Fruit fly (Drosophila melanogaster) whole organism, wandering third instar larva: ENCODE data around the gene CG8132.

ENCODE experiments used
- Abd-B ChIP-seq: fragments of >200 bp; optimal IDR thresholded peaks from 2 replicates; lab custom pipeline; 2017; ENCODE audit warnings: missing biosample characterization, missing genetic modification characterization
- CG32264 ChIP-seq: fragments of 200-800 bp; sonication (Bioruptor generic); optimal IDR thresholded peaks from 2 replicates; lab custom pipeline; 2016; ENCODE audit warnings: missing biosample characterization, missing genetic modification characterization
- CG9705 ChIP-seq: fragments of 200-800 bp; sonication (Bioruptor generic); optimal IDR thresholded peaks from 2 replicates; lab custom pipeline; 2018; ENCODE audit warnings: missing biosample characterization, mild to moderate bottlenecking, missing genetic modification characterization
- CrebA ChIP-seq: fragments of 200-800 bp; sonication (Bioruptor generic); optimal IDR thresholded peaks from 2 replicates; lab custom pipeline; 2016; ENCODE audit warnings: missing biosample characterization, mild to moderate bottlenecking, missing genetic modification characterization, borderline replicate concordance
- Dfd ChIP-seq: fragments of >200 bp; optimal IDR thresholded peaks from 2 replicates; lab custom pipeline; 2017; ENCODE audit warnings: missing biosample characterization, missing genetic modification characterization
- Dif ChIP-seq: fragments of 200-275, 200-300 bp; sonication (Bioruptor generic); optimal IDR thresholded peaks from 2 replicates; lab custom pipeline; 2018; ENCODE audit warnings: missing biosample characterization, missing genetic modification characterization; ENCODE audit not compliant: partially characterized antibody
- GATAd ChIP-seq: sonication (Bioruptor generic); optimal IDR thresholded peaks from 2 replicates; lab custom pipeline; 2016; ENCODE audit warnings: missing biosample characterization, missing genetic modification characterization
- Hnf4 ChIP-seq: fragments of 200-800 bp; sonication (Bioruptor generic); optimal IDR thresholded peaks from 2 replicates; lab custom pipeline; 2016; ENCODE audit warnings: missing biosample characterization, mild to moderate bottlenecking, missing genetic modification characterization
- Hr83 ChIP-seq: fragments of 200-300 bp; sonication (Bioruptor generic); optimal IDR thresholded peaks from 2 replicates; lab custom pipeline; 2016; ENCODE audit warnings: missing biosample characterization, mild to moderate bottlenecking, missing genetic modification characterization, moderate library complexity; ENCODE audit not compliant: poor library complexity, severe bottlenecking
- Jra ChIP-seq: sonication (Bioruptor generic); optimal IDR thresholded peaks from 2 replicates; lab custom pipeline; 2016; ENCODE audit warnings: missing biosample characterization, missing genetic modification characterization
- Myc ChIP-seq: fragments of >200 bp; optimal IDR thresholded peaks from 2 replicates; lab custom pipeline; 2017
- N ChIP-seq: fragments of >200 bp; optimal IDR thresholded peaks from 2 replicates; lab custom pipeline; 2018; ENCODE audit warnings: missing biosample characterization, missing external identifiers, missing genetic modification characterization
- Rel ChIP-seq, 2 experiments: fragments of 200-800 bp; sonication (Bioruptor generic) in 1 of 2; optimal IDR thresholded peaks; 2 replicates in 1 of 2; 3 replicates in 1 of 2; lab custom pipeline; 2016 to 2019; ENCODE audit warnings: mild to moderate bottlenecking in 2 of 2, missing biosample characterization in 2 of 2, missing genetic modification characterization in 2 of 2, moderate library complexity in 1 of 2
- br ChIP-seq: fragments of 200-800 bp; sonication (Bioruptor generic); optimal IDR thresholded peaks from 2 replicates; lab custom pipeline; 2016; ENCODE audit warnings: missing biosample characterization, missing genetic modification characterization
- brk ChIP-seq: fragments of 200-800 bp; sonication (Bioruptor generic); optimal IDR thresholded peaks from 2 replicates; lab custom pipeline; 2016; ENCODE audit warnings: missing biosample characterization, mild to moderate bottlenecking, missing genetic modification characterization
- dmrt93B ChIP-seq: fragments of 200-800 bp; sonication (Bioruptor generic); optimal IDR thresholded peaks from 2 replicates; lab custom pipeline; 2018; ENCODE audit warnings: missing biosample characterization, mild to moderate bottlenecking, missing genetic modification characterization
- dsf ChIP-seq: sonication (Bioruptor generic); optimal IDR thresholded peaks from 2 replicates; lab custom pipeline; 2016; ENCODE audit warnings: missing biosample characterization, missing genetic modification characterization, borderline replicate concordance
- ey ChIP-seq: fragments of 200-800 bp; sonication (Bioruptor generic); optimal IDR thresholded peaks from 2 replicates; lab custom pipeline; 2016; ENCODE audit warnings: missing biosample characterization, missing genetic modification characterization
- foxo ChIP-seq, 2 experiments: fragments of 200-800 bp; sonication (Bioruptor generic); optimal IDR thresholded peaks; 2 replicates in 1 of 2; 3 replicates in 1 of 2; lab custom pipeline; 2016 to 2017; ENCODE audit warnings: missing biosample characterization in 2 of 2, missing genetic modification characterization in 2 of 2
- fru ChIP-seq: fragments of 200-800 bp; sonication (Bioruptor generic); optimal IDR thresholded peaks from 3 replicates; lab custom pipeline; 2016; ENCODE audit warnings: missing biosample characterization, mild to moderate bottlenecking, missing genetic modification characterization
- h ChIP-seq: fragments of 200-800 bp; sonication (Bioruptor generic); optimal IDR thresholded peaks from 3 replicates; lab custom pipeline; 2016; ENCODE audit warnings: missing biosample characterization, mild to moderate bottlenecking, missing genetic modification characterization
- lola ChIP-seq: fragments of >200 bp; optimal IDR thresholded peaks from 2 replicates; lab custom pipeline; 2017; ENCODE audit warnings: missing biosample characterization, missing genetic modification characterization
- pan ChIP-seq: fragments of >200 bp; optimal IDR thresholded peaks from 2 replicates; lab custom pipeline; 2017
- rgr ChIP-seq: fragments of 200-800 bp; sonication (Bioruptor generic); optimal IDR thresholded peaks from 3 replicates; lab custom pipeline; 2016; ENCODE audit warnings: missing biosample characterization, mild to moderate bottlenecking, missing genetic modification characterization
- sage ChIP-seq: fragments of 200-800 bp; sonication (Bioruptor generic); optimal IDR thresholded peaks from 2 replicates; lab custom pipeline; 2016; ENCODE audit warnings: missing biosample characterization, mild to moderate bottlenecking, missing genetic modification characterization
- sv ChIP-seq: fragments of 200-800 bp; sonication (Bioruptor generic); optimal IDR thresholded peaks from 3 replicates; lab custom pipeline; 2016; ENCODE audit warnings: missing biosample characterization, missing genetic modification characterization
- tai ChIP-seq: sonication (Bioruptor generic); optimal IDR thresholded peaks from 2 replicates; lab custom pipeline; 2016; ENCODE audit warnings: missing biosample characterization, missing genetic modification characterization
- usp ChIP-seq: fragments of >200 bp; optimal IDR thresholded peaks from 2 replicates; lab custom pipeline; 2017; ENCODE audit warnings: missing biosample characterization, missing genetic modification characterization
- woc ChIP-seq: sonication (Bioruptor generic); optimal IDR thresholded peaks from 2 replicates; lab custom pipeline; 2016; ENCODE audit warnings: missing biosample characterization, mild to moderate bottlenecking, missing genetic modification characterization

Gene CG8132

dm6 chr3R:9380970-9381369 lies 20.3 kb upstream of the CG8132 start:
- TF ChIP-seq dmrt93B, result no peak

- TF ChIP-seq ey (GFP tag; lab: Kevin White, UChicago), result no peak
- TF ChIP-seq Hnf4, result no peak
- no peak for TF ChIP-seq brk (GFP tag; lab: Kevin White, UChicago)
- no peak for TF ChIP-seq h (GFP tag; lab: Kevin White, UChicago)
- TF ChIP-seq CG32264 (GFP tag; lab: Kevin White, UChicago), result no peak
- no peak for TF ChIP-seq pan
- no peak for TF ChIP-seq Dif
- no peak for TF ChIP-seq Dfd (GFP tag; lab: Kevin White, UChicago)
Observed at dm6 chr3R:9385987-9386386, 15.3 kb upstream of the CG8132 start.

dm6 chr3R:9387634-9388033 lies 13.7 kb upstream of the CG8132 start:
- TF ChIP-seq Myc (lab: Kevin White, UChicago), result no peak
- no peak for TF ChIP-seq Dfd (GFP tag; lab: Kevin White, UChicago)
- TF ChIP-seq woc (GFP tag; lab: Kevin White, UChicago), result no peak
- TF ChIP-seq GATAd (GFP tag; lab: Kevin White, UChicago), result no peak
- no peak for TF ChIP-seq sv
- no peak for TF ChIP-seq brk (GFP tag; lab: Kevin White, UChicago)
- peak; percentile 40 for TF ChIP-seq h (GFP tag; lab: Kevin White, UChicago)
- TF ChIP-seq Rel (GFP tag; optimal IDR thresholded peaks at IDR 0.05; lab: Kevin White, UChicago), result no peak
- TF ChIP-seq Rel (tag; optimal IDR thresholded peaks at IDR 0.05; lab: Kevin White, UChicago), result peak; percentile 49
- peak in 1 of 2 experiments; percentile 26 for TF ChIP-seq foxo (GFP tag; optimal IDR thresholded peaks at IDR 0.05; lab: Kevin White, UChicago)
- no peak for TF ChIP-seq Hr83 (GFP tag; lab: Kevin White, UChicago)
- peak; percentile 5 for TF ChIP-seq br
- TF ChIP-seq CrebA (GFP tag; lab: Kevin White, UChicago), result no peak
- TF ChIP-seq N, result no peak
- TF ChIP-seq pan, result no peak
- no peak for TF ChIP-seq sage (GFP tag; lab: Kevin White, UChicago)

- no peak for TF ChIP-seq Dfd (GFP tag; lab: Kevin White, UChicago)
- TF ChIP-seq CG9705 (GFP tag; lab: Kevin White, UChicago), result no peak
- no peak for TF ChIP-seq woc (GFP tag; lab: Kevin White, UChicago)
- TF ChIP-seq tai (GFP tag; lab: Kevin White, UChicago), result no peak
- TF ChIP-seq fru (GFP tag; lab: Kevin White, UChicago), result no peak
- no peak for TF ChIP-seq pan
- TF ChIP-seq dsf, result no peak
- TF ChIP-seq Myc (lab: Kevin White, UChicago), result no peak
- TF ChIP-seq CG32264 (GFP tag; lab: Kevin White, UChicago), result no peak
- no peak for TF ChIP-seq rgr (GFP tag; lab: Kevin White, UChicago)
- no peak for TF ChIP-seq CrebA (GFP tag; lab: Kevin White, UChicago)
- TF ChIP-seq h (GFP tag; lab: Kevin White, UChicago), result no peak
- no peak for TF ChIP-seq foxo (GFP tag; optimal IDR thresholded peaks at IDR 0.05; lab: Kevin White, UChicago)
- no peak for TF ChIP-seq dmrt93B
- no peak for TF ChIP-seq Hr83 (GFP tag; lab: Kevin White, UChicago)
- TF ChIP-seq N, result no peak
- TF ChIP-seq sv, result no peak
Observed at dm6 chr3R:9388321-9388720, 13.0 kb upstream of the CG8132 start.

dm6 chr3R:9388972-9389371 lies 12.3 kb upstream of the CG8132 start:
- TF ChIP-seq Myc (lab: Kevin White, UChicago) (no peak), CrebA (GFP tag; lab: Kevin White, UChicago) (no peak), Hnf4 (no peak), lola (GFP tag; lab: Kevin White, UChicago) (no peak), CG32264 (GFP tag; lab: Kevin White, UChicago) (no peak), foxo (GFP tag; optimal IDR thresholded peaks at IDR 0.05; lab: Kevin White, UChicago) (no peak), Jra (GFP tag; lab: Kevin White, UChicago) (no peak), Rel (GFP tag; optimal IDR thresholded peaks at IDR 0.05; lab: Kevin White, UChicago) (no peak), Rel (tag; optimal IDR thresholded peaks at IDR 0.05; lab: Kevin White, UChicago) (no peak), usp (GFP tag; lab: Kevin White, UChicago) (no peak), woc (GFP tag; lab: Kevin White, UChicago) (no peak), Abd-B (GFP tag; lab: Kevin White, UChicago) (no peak), sv (no peak), sage (GFP tag; lab: Kevin White, UChicago) (no peak), rgr (GFP tag; lab: Kevin White, UChicago) (no peak)
